Worm (Caenorhabditis elegans) whole organism, late embryonic: Measurements from ENCODE around the gene T22G5.1.

ENCODE experiments used
- C08G9.2 ChIP-seq: sonication (generic microtip); optimal IDR thresholded peaks from 2 replicates; lab custom pipeline; 2016; ENCODE audit warnings: mild to moderate bottlenecking, missing genetic modification characterization, moderate library complexity, missing compliant biosample characterization
- C38D4.7 ChIP-seq: fragments of 200-800 bp; sonication (Bioruptor generic); optimal IDR thresholded peaks from 2 replicates; lab custom pipeline; 2018; ENCODE audit warnings: mild to moderate bottlenecking, missing genetic modification characterization, moderate library complexity, missing compliant biosample characterization
- F13H6.1 ChIP-seq: sonication (generic microtip); optimal IDR thresholded peaks from 2 replicates; lab custom pipeline; 2016; ENCODE audit warnings: missing genetic modification characterization, missing compliant biosample characterization
- K02D7.2 ChIP-seq: sonication (generic microtip); optimal IDR thresholded peaks from 2 replicates; lab custom pipeline; 2017; ENCODE audit warnings: mild to moderate bottlenecking, missing genetic modification characterization, missing compliant biosample characterization
- K09A11.1 ChIP-seq: sonication (generic microtip); optimal IDR thresholded peaks from 2 replicates; lab custom pipeline; 2017; ENCODE audit warnings: antibody characterized with exemption, mild to moderate bottlenecking, missing genetic modification characterization, missing compliant biosample characterization; ENCODE audit not compliant: insufficient read depth
- T23F11.4 ChIP-seq: fragments of 200-800 bp; sonication (Bioruptor generic); optimal IDR thresholded peaks from 2 replicates; lab custom pipeline; 2018; ENCODE audit warnings: mild to moderate bottlenecking, missing genetic modification characterization, missing compliant biosample characterization
- ahr-1 ChIP-seq: sonication (generic microtip); optimal IDR thresholded peaks from 2 replicates; lab custom pipeline; 2016; ENCODE audit warnings: missing genetic modification characterization, missing compliant biosample characterization
- ceh-14 ChIP-seq: sonication (generic microtip); optimal IDR thresholded peaks from 2 replicates; lab custom pipeline; 2016; ENCODE audit warnings: missing genotype, missing genetic modification characterization, missing compliant biosample characterization
- ceh-18 ChIP-seq: sonication (generic microtip); optimal IDR thresholded peaks from 2 replicates; lab custom pipeline; 2016; ENCODE audit warnings: missing genetic modification characterization, missing compliant biosample characterization
- ceh-19 ChIP-seq: fragments of 200-800 bp; sonication (Bioruptor generic); optimal IDR thresholded peaks from 2 replicates; lab custom pipeline; 2018; ENCODE audit warnings: mild to moderate bottlenecking, missing genetic modification characterization, missing compliant biosample characterization
- ceh-45 ChIP-seq: fragments of 200-800 bp; sonication (Bioruptor generic); IDR thresholded peaks from 2 replicates; pipeline ENCODE4 v1.3.6; 2022; ENCODE audit warnings: missing genetic modification reagents, missing genetic modification characterization, missing compliant biosample characterization
- ceh-6 ChIP-seq: fragments of 200-800 bp; sonication (Bioruptor generic); optimal IDR thresholded peaks from 2 replicates; lab custom pipeline; 2018; ENCODE audit warnings: mild to moderate bottlenecking, missing genetic modification characterization, missing compliant biosample characterization
- ceh-9 ChIP-seq: sonication (generic microtip); optimal IDR thresholded peaks from 2 replicates; lab custom pipeline; 2016; ENCODE audit warnings: mild to moderate bottlenecking, missing genetic modification characterization, inconsistent platforms, missing compliant biosample characterization
- che-1 ChIP-seq: sonication (generic microtip); optimal IDR thresholded peaks from 2 replicates; lab custom pipeline; 2016; ENCODE audit warnings: mild to moderate bottlenecking, missing genetic modification characterization, missing compliant biosample characterization
- dve-1 ChIP-seq: sonication (generic microtip); optimal IDR thresholded peaks from 2 replicates; lab custom pipeline; 2017; ENCODE audit warnings: antibody characterized with exemption, mild to moderate bottlenecking, missing genetic modification characterization, missing compliant biosample characterization
- elt-2 ChIP-seq: sonication (generic microtip); optimal IDR thresholded peaks from 2 replicates; lab custom pipeline; 2016; ENCODE audit warnings: missing genetic modification reagents, missing genetic modification characterization, missing compliant biosample characterization
- elt-4 ChIP-seq: sonication (generic microtip); optimal IDR thresholded peaks from 2 replicates; lab custom pipeline; 2016; ENCODE audit warnings: missing genetic modification characterization, missing compliant biosample characterization
- fax-1 ChIP-seq: sonication (generic microtip); optimal IDR thresholded peaks from 2 replicates; lab custom pipeline; 2016; ENCODE audit warnings: missing genotype, missing genetic modification characterization, missing compliant biosample characterization
- gmeb-2 ChIP-seq: sonication (generic microtip); optimal IDR thresholded peaks from 2 replicates; lab custom pipeline; 2016; ENCODE audit warnings: missing genetic modification characterization, inconsistent platforms, missing compliant biosample characterization
- hlh-15 ChIP-seq: sonication (generic microtip); optimal IDR thresholded peaks from 2 replicates; lab custom pipeline; 2016; ENCODE audit warnings: missing genetic modification characterization, missing compliant biosample characterization
- hlh-6 ChIP-seq: sonication (generic microtip); optimal IDR thresholded peaks from 2 replicates; lab custom pipeline; 2016; ENCODE audit warnings: missing genotype, missing genetic modification characterization, missing compliant biosample characterization
- lin-11 ChIP-seq: fragments of 200-800 bp; sonication (Bioruptor generic); optimal IDR thresholded peaks from 2 replicates; lab custom pipeline; 2018; ENCODE audit warnings: mild to moderate bottlenecking, missing genetic modification characterization, missing compliant biosample characterization
- madf-2 ChIP-seq: sonication (generic microtip); optimal IDR thresholded peaks from 2 replicates; lab custom pipeline; 2017; ENCODE audit warnings: missing genetic modification characterization, missing compliant biosample characterization
- nfya-1 ChIP-seq: sonication (generic microtip); optimal IDR thresholded peaks from 2 replicates; lab custom pipeline; 2017; ENCODE audit warnings: missing genetic modification characterization, mild to moderate bottlenecking, missing compliant biosample characterization, antibody characterized with exemption, moderate library complexity
- nhr-11 ChIP-seq: fragments of 150-350 bp; optimal IDR thresholded peaks from 2 replicates; lab custom pipeline; 2014; ENCODE audit warnings: missing biosample characterization, missing genetic modification characterization
- npax-4 ChIP-seq: sonication (generic microtip); optimal IDR thresholded peaks from 2 replicates; lab custom pipeline; 2016; ENCODE audit warnings: missing genetic modification characterization, missing compliant biosample characterization
- pqm-1 ChIP-seq: sonication (generic microtip); optimal IDR thresholded peaks from 2 replicates; lab custom pipeline; 2016; ENCODE audit warnings: missing genetic modification characterization, missing compliant biosample characterization
- rnt-1 ChIP-seq: sonication (generic microtip); optimal IDR thresholded peaks from 2 replicates; lab custom pipeline; 2016; ENCODE audit warnings: missing genetic modification characterization, missing compliant biosample characterization
- sdc-2 ChIP-seq: sonication (generic microtip); optimal IDR thresholded peaks from 2 replicates; lab custom pipeline; 2016; ENCODE audit warnings: missing genotype, missing genetic modification characterization, missing compliant biosample characterization
- tbx-2 ChIP-seq: sonication (generic microtip); optimal IDR thresholded peaks from 2 replicates; lab custom pipeline; 2016; ENCODE audit warnings: missing genetic modification characterization, missing compliant biosample characterization
- tbx-7 ChIP-seq: sonication (generic microtip); optimal IDR thresholded peaks from 2 replicates; lab custom pipeline; 2016; ENCODE audit warnings: missing genotype, missing genetic modification characterization, missing compliant biosample characterization
- unc-3 ChIP-seq, 2 experiments: fragments of 200-800 bp in 1 of 2; sonication (Bioruptor generic) in 1 of 2; sonication (generic microtip) in 1 of 2; conservative IDR thresholded peaks in 1 of 2; optimal IDR thresholded peaks in 1 of 2; 2 replicates each; pipeline versions ENCODE4 v1.3.6 to Lab custom; 2016 to 2022; ENCODE audit warnings: missing compliant biosample characterization in 2 of 2, missing genetic modification characterization in 2 of 2, missing genetic modification reagents in 1 of 2
- unc-42 ChIP-seq: sonication (generic microtip); optimal IDR thresholded peaks from 2 replicates; lab custom pipeline; 2016; ENCODE audit warnings: missing genotype, missing genetic modification characterization, missing compliant biosample characterization
- unc-55 ChIP-seq: sonication (generic microtip); optimal IDR thresholded peaks from 2 replicates; lab custom pipeline; 2017; ENCODE audit warnings: missing biosample characterization, missing genetic modification reagents, missing genetic modification characterization
- unc-86 ChIP-seq: sonication (generic microtip); optimal IDR thresholded peaks from 2 replicates; lab custom pipeline; 2016; ENCODE audit warnings: missing genetic modification characterization, missing compliant biosample characterization
- ztf-16 ChIP-seq: sonication (generic microtip); optimal IDR thresholded peaks from 2 replicates; lab custom pipeline; 2017; ENCODE audit warnings: missing genetic modification characterization, missing compliant biosample characterization

T22G5.1 gene

DNA sequence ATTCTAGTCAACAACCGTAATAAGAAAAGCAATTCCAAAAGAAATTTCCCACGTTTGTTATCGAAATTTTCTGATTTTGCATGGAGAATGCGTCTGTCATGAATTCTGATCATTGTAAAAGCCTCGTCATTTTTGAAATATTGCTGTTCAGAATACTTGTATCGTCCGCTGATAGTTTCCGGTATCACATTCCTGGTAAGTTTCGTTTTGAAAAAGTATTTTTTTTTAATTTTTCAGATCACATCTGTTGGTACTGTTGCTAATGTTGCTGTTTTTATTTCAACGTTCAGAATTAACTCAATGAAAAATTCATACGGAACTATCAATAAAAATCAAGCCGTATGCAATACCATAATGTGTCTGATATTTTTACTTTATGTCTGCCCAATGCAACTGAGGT is 35.7 kb upstream of the T22G5.1 start, which contains the start of gene srx-17:
Gene srx-17, plus strand, starts transcription at position 301 of the 400 bp plus-strand sequence.
- TF ChIP-seq dve-1 (tag; lab: Kevin White, UChicago): no peak
- no peak for TF ChIP-seq ceh-19
- no peak for TF ChIP-seq C08G9.2 (tag; lab: Kevin White, UChicago)
- TF ChIP-seq ahr-1 (tag; lab: Kevin White, UChicago): no peak
- TF ChIP-seq nfya-1 (tag; lab: Kevin White, UChicago): no peak
- TF ChIP-seq unc-55 (GFP tag; lab: Kevin White, UChicago): no peak
- no peak for TF ChIP-seq hlh-6 (tag; lab: Kevin White, UChicago)
- no peak for TF ChIP-seq elt-4 (tag; lab: Kevin White, UChicago)
- no peak for TF ChIP-seq tbx-7 (tag; lab: Kevin White, UChicago)
- TF ChIP-seq unc-86: no peak
- no peak for TF ChIP-seq unc-3 (GFP tag; conservative IDR thresholded peaks at IDR 0.05; lab: Robert Waterston, UW)
- TF ChIP-seq unc-3 (tag; optimal IDR thresholded peaks at IDR 0.05; lab: Kevin White, UChicago): no peak
- no peak for TF ChIP-seq elt-2 (tag; lab: Kevin White, UChicago)
- TF ChIP-seq rnt-1 (tag; lab: Kevin White, UChicago): no peak
- TF ChIP-seq madf-2 (tag; lab: Kevin White, UChicago): no peak
- no peak for TF ChIP-seq F13H6.1 (tag; lab: Kevin White, UChicago)
- TF ChIP-seq hlh-15 (tag; lab: Kevin White, UChicago): no peak
- TF ChIP-seq npax-4 (tag; lab: Kevin White, UChicago): no peak
- TF ChIP-seq ceh-6: no peak
- no peak for TF ChIP-seq fax-1 (tag; lab: Kevin White, UChicago)
- TF ChIP-seq ztf-16: no peak

DNA sequence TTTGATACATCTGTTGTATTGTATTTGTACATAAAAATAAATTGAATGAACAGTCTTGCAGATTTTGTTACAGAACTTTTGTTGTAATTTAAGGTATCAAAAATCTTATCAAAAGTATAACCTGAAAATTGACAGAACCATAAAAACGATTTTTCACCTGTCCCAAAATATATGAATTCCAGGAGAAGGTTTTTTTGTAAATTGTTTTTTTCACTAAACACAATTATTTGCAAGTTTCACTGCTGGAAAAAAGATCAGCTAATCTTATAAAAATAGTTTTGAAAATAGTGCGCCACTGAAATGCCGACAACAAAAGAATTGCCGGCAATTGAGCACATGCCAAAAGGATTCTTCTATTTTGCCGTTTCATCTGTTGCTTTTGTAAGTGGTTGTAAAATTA is 33.5 kb upstream of the T22G5.1 start, which contains the start of gene srx-130:
Gene srx-130, plus strand, starts transcription at position 301 of the 400 bp plus-strand sequence.
- no peak for TF ChIP-seq ceh-14 (tag; lab: Kevin White, UChicago)
- no peak for TF ChIP-seq unc-42 (tag; lab: Kevin White, UChicago)
- TF ChIP-seq tbx-2 (tag; lab: Kevin White, UChicago): no peak
- TF ChIP-seq sdc-2 (tag; lab: Kevin White, UChicago): no peak
- TF ChIP-seq hlh-6 (tag; lab: Kevin White, UChicago): no peak
- no peak for TF ChIP-seq ceh-9 (tag; lab: Kevin White, UChicago)
- TF ChIP-seq fax-1 (tag; lab: Kevin White, UChicago): no peak

DNA sequence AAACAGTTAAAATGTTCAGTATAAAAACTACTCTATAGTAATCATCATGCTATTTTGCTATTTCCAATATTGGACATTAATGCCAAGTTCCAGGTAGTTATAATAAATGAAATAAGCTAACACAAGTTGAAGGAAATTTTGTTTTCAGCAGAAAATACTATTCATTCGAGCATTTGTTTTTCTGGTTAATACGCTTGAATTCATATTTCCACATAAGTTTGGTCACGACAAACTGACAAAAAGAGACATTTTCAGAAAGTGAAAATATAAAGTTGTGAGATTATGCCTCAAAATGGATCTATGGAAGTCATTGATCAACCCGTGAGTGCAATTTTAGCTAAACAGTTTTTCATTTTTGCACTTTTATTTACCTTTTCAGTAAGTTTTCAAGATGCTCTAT is 31.5 kb upstream of the T22G5.1 start, which contains the start of gene srx-131:
Gene srx-131, plus strand, starts transcription at position 301 of the 400 bp plus-strand sequence.
- no peak for TF ChIP-seq dve-1 (tag; lab: Kevin White, UChicago)
- TF ChIP-seq F13H6.1 (tag; lab: Kevin White, UChicago): no peak
- TF ChIP-seq lin-11: no peak
- TF ChIP-seq K02D7.2: no peak
- TF ChIP-seq ceh-18 (tag; lab: Kevin White, UChicago): no peak
- TF ChIP-seq ztf-16: no peak
- no peak for TF ChIP-seq ceh-14 (tag; lab: Kevin White, UChicago)
- TF ChIP-seq T23F11.4: no peak
- TF ChIP-seq nhr-11: no peak
- TF ChIP-seq unc-55 (GFP tag; lab: Kevin White, UChicago): no peak
- TF ChIP-seq gmeb-2 (tag; lab: Kevin White, UChicago): no peak
- TF ChIP-seq che-1 (tag; lab: Kevin White, UChicago): no peak
- no peak for TF ChIP-seq tbx-7 (tag; lab: Kevin White, UChicago)

DNA sequence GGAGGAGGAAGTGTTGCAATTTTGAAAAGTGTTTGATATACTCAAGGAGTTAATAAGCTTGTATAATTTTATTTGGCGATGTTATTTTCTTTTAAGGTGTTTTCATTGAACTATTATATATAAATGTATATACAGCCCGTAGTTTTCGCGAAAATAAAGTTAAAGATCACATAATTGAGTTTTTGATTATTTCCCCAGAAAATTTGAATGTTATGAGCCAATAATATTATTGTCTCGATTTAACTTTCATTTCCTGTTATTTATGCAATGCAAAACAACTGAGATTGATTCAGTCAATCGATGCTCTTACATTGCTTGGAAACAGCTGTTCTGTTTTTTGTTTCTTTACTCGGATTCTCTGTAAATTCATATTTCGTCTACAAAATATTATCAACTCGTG is 28.2 kb upstream of the T22G5.1 start, which contains the start of gene srx-133:
Gene srx-133, plus strand, starts transcription at position 301 of the 400 bp plus-strand sequence.
- TF ChIP-seq nfya-1 (tag; lab: Kevin White, UChicago) (no peak), pqm-1 (tag; lab: Kevin White, UChicago) (no peak), ahr-1 (tag; lab: Kevin White, UChicago) (no peak)

DNA sequence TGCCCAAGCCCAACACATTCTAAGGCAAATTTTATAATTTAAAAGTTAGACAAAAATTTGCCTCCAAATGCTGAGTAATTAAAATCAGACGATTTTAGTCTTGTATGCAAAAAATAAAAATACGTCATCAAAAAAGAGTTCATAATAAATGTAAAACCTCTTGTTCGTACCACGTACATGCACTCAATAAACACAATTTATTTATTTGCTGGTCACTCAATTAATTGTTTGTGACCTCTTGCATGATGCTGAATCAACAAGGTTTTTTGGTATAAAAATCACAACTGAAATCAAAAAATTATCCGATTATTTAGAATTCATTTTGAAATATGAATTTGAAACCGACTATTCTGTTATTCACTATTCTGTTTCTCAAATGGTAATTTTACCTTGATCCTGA is 26.5 kb upstream of the T22G5.1 start, which contains the start of gene hpx-2:
Gene hpx-2, plus strand, starts transcription at position 301 of the 400 bp plus-strand sequence.
- TF ChIP-seq K09A11.1 (tag; lab: Kevin White, UChicago) (no peak), ceh-45 (GFP tag; lab: Robert Waterston, UW) (no peak), che-1 (tag; lab: Kevin White, UChicago) (no peak), C38D4.7 (GFP tag; lab: Kevin White, UChicago) (no peak), unc-55 (GFP tag; lab: Kevin White, UChicago) (no peak)
- TF ChIP-seq, all 69 proteins: peak for 0
